Fruit fly (Drosophila melanogaster) whole organism, prepupa: ENCODE measurements around the gene CG7556.

Experiments used
- CG8119 ChIP-seq: fragments of 200-800 bp; sonication (Bioruptor generic); IDR thresholded peaks from 3 replicates; pipeline ENCODE4 v1.3.6; 2022; ENCODE audit warnings: missing biosample characterization, missing genetic modification characterization
- CG8319 ChIP-seq: fragments of 200-800 bp; sonication (Bioruptor generic); optimal IDR thresholded peaks from 3 replicates; lab custom pipeline; 2016; ENCODE audit warnings: missing biosample characterization, missing genetic modification characterization
- Ets21C ChIP-seq: fragments of 200-800 bp; sonication (Bioruptor generic); optimal IDR thresholded peaks from 3 replicates; lab custom pipeline; 2016; ENCODE audit warnings: missing biosample characterization, missing genetic modification characterization
- Sox102F ChIP-seq: fragments of 200-800 bp; sonication (Bioruptor generic); optimal IDR thresholded peaks from 2 replicates; lab custom pipeline; 2016; ENCODE audit warnings: missing biosample characterization, mild to moderate bottlenecking, missing genetic modification characterization
- lz ChIP-seq: fragments of 200-800 bp; sonication (Bioruptor generic); optimal IDR thresholded peaks from 3 replicates; lab custom pipeline; 2016; ENCODE audit warnings: missing biosample characterization, missing genetic modification characterization

dm6 chrX:19165144-19166011 is 14.3 kb downstream of the CG7556 start:
- TF ChIP-seq Ets21C (GFP tag; lab: Kevin White, UChicago) (no peak), CG8119 (GFP tag; lab: Robert Waterston, UW) (peak; percentile 35; the same call in 1 of the 3 replicates), CG8319 (no peak), lz (GFP tag; lab: Kevin White, UChicago) (peak; percentile 12), Sox102F (GFP tag; lab: Kevin White, UChicago) (no peak)
